Fruit fly (Drosophila melanogaster): Measurements from ENCODE around the gene byn.

DNA sequence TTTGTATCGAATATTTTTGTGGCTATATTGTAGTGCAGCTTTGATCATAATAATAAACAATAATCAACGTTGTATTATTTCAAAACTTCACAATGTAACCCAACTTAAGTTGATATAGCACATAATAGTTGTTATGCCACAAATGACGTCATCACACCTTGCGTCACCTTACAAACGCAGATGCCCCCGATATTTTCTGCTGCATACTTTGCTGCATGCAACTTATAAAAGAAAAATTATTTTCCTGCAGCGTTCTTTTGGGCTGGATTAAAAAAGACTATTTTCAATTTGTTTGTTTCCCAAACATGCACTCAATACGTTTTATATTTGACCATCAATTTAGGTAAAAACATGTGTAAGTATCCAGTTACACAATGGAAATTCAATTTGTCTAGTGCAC lies 9.3 kb upstream of the byn start:
- TF ChIP-seq CG8478 (optimal IDR thresholded peaks at IDR 0.05), result no peak
- peak; percentile 28 to 44 for TF ChIP-seq CTCF (optimal IDR thresholded peaks at IDR 0.05)

Measured in S2 (cell line).